Worm (Caenorhabditis elegans) whole organism, L2 larva: ENCODE results near the gene srv-14.

Source experiments
- C34F6.9 ChIP-seq: fragments of 150-350 bp; optimal IDR thresholded peaks from 2 replicates; lab custom pipeline; 2014; ENCODE audit warnings: missing biosample characterization, missing genetic modification characterization
- F13H6.1 ChIP-seq: sonication (generic microtip); optimal IDR thresholded peaks from 2 replicates; lab custom pipeline; 2016; ENCODE audit warnings: missing genetic modification characterization, missing compliant biosample characterization
- Y55F3AM.14 ChIP-seq: fragments of 200-800 bp; sonication (Bioruptor generic); optimal IDR thresholded peaks from 2 replicates; lab custom pipeline; 2018; ENCODE audit warnings: mild to moderate bottlenecking, missing genetic modification characterization, missing compliant biosample characterization
- ZK546.5 ChIP-seq: sonication (generic microtip); optimal IDR thresholded peaks from 2 replicates; lab custom pipeline; 2017; ENCODE audit warnings: missing biosample characterization, missing genetic modification characterization
- alr-1 ChIP-seq: fragments of 150-350 bp; optimal IDR thresholded peaks from 2 replicates; lab custom pipeline; 2014; ENCODE audit warnings: missing biosample characterization, missing genetic modification characterization
- aly-2 ChIP-seq: fragments of 150-350 bp; optimal IDR thresholded peaks from 2 replicates; lab custom pipeline; 2014; ENCODE audit warnings: missing biosample characterization, missing genetic modification characterization
- blmp-1 ChIP-seq: sonication (generic microtip); optimal IDR thresholded peaks from 2 replicates; lab custom pipeline; 2017; ENCODE audit warnings: missing genetic modification characterization, mild to moderate bottlenecking, missing compliant biosample characterization, antibody characterized with exemption, moderate library complexity; ENCODE audit not compliant: insufficient read depth
- ceh-16 ChIP-seq: fragments of 150-350 bp; optimal IDR thresholded peaks from 2 replicates; lab custom pipeline; 2014; ENCODE audit warnings: missing biosample characterization, missing genetic modification characterization
- ceh-82 ChIP-seq: fragments of 150-350 bp; optimal IDR thresholded peaks from 2 replicates; lab custom pipeline; 2014; ENCODE audit warnings: missing biosample characterization, missing genetic modification characterization
- crh-2 ChIP-seq: sonication (generic microtip); optimal IDR thresholded peaks from 2 replicates; lab custom pipeline; 2017; ENCODE audit warnings: missing biosample characterization, missing genetic modification characterization
- dmd-4 ChIP-seq: sonication (generic microtip); optimal IDR thresholded peaks from 2 replicates; lab custom pipeline; 2017; ENCODE audit warnings: missing biosample characterization, missing genetic modification characterization
- egl-27 ChIP-seq: sonication (generic microtip); optimal IDR thresholded peaks from 3 replicates; lab custom pipeline; 2017; ENCODE audit warnings: missing biosample characterization, missing genetic modification reagents, missing genetic modification characterization
- elt-1 ChIP-seq: fragments of 150-350 bp; optimal IDR thresholded peaks from 2 replicates; lab custom pipeline; 2014; ENCODE audit warnings: missing biosample characterization, missing genetic modification characterization
- elt-3 ChIP-seq: sonication (generic microtip); optimal IDR thresholded peaks from 2 replicates; lab custom pipeline; 2017; ENCODE audit warnings: missing biosample characterization, missing genetic modification characterization
- fos-1 ChIP-seq: fragments of 150-350 bp; optimal IDR thresholded peaks from 2 replicates; lab custom pipeline; 2014; ENCODE audit warnings: missing biosample characterization, missing genetic modification characterization
- gmeb-1 ChIP-seq: fragments of 150-350 bp; optimal IDR thresholded peaks from 2 replicates; lab custom pipeline; 2014; ENCODE audit warnings: missing biosample characterization, missing genetic modification characterization
- lin-11 ChIP-seq: fragments of 150-350 bp; sonication (generic microtip); optimal IDR thresholded peaks from 2 replicates; lab custom pipeline; 2014; ENCODE audit warnings: missing biosample characterization, missing genetic modification characterization, inconsistent platforms, mixed read lengths
- lin-13 ChIP-seq: fragments of 150-350 bp; optimal IDR thresholded peaks from 2 replicates; lab custom pipeline; 2014; ENCODE audit warnings: missing biosample characterization, missing genetic modification reagents, missing genetic modification characterization
- lin-39 ChIP-seq: fragments of 150-350 bp; optimal IDR thresholded peaks from 2 replicates; lab custom pipeline; 2014; ENCODE audit warnings: missing biosample characterization, missing genetic modification reagents, missing genetic modification characterization
- lsy-2 ChIP-seq, 2 experiments: fragments of 150-350 bp in 1 of 2; sonication (generic microtip) in 1 of 2; optimal IDR thresholded peaks; 2 replicates each; lab custom pipeline; 2014 to 2017; ENCODE audit warnings: missing biosample characterization in 2 of 2, missing genetic modification characterization in 2 of 2
- mbf-1 ChIP-seq: sonication (generic microtip); optimal IDR thresholded peaks from 2 replicates; lab custom pipeline; 2017; ENCODE audit warnings: missing biosample characterization, missing genetic modification characterization
- nhr-10 ChIP-seq: sonication (generic microtip); optimal IDR thresholded peaks from 2 replicates; lab custom pipeline; 2017; ENCODE audit warnings: missing biosample characterization, missing genetic modification characterization
- nhr-12 ChIP-seq: fragments of 150-350 bp; optimal IDR thresholded peaks from 2 replicates; lab custom pipeline; 2014; ENCODE audit warnings: missing biosample characterization, missing genetic modification characterization
- nhr-21 ChIP-seq: fragments of 150-350 bp; optimal IDR thresholded peaks from 2 replicates; lab custom pipeline; 2014; ENCODE audit warnings: missing biosample characterization, missing genetic modification characterization
- nhr-23 ChIP-seq: fragments of 150-350 bp; optimal IDR thresholded peaks from 2 replicates; lab custom pipeline; 2014; ENCODE audit warnings: missing biosample characterization, missing genetic modification reagents, missing genetic modification characterization
- nhr-237 ChIP-seq: fragments of 150-350 bp; optimal IDR thresholded peaks from 2 replicates; lab custom pipeline; 2014; ENCODE audit warnings: missing biosample characterization, missing genetic modification characterization
- nhr-25 ChIP-seq: fragments of 150-350 bp; sonication (generic microtip); optimal IDR thresholded peaks from 3 replicates; lab custom pipeline; 2014; ENCODE audit warnings: missing biosample characterization, missing genetic modification characterization
- nhr-77 ChIP-seq: fragments of 150-350 bp; optimal IDR thresholded peaks from 2 replicates; lab custom pipeline; 2014; ENCODE audit warnings: missing biosample characterization, missing genetic modification characterization
- skn-1 ChIP-seq: sonication (generic microtip); optimal IDR thresholded peaks from 2 replicates; lab custom pipeline; 2017; ENCODE audit warnings: missing biosample characterization, missing genetic modification characterization
- sma-9 ChIP-seq, 2 experiments: fragments of 150-350 bp in 1 of 2; sonication (generic microtip) in 1 of 2; optimal IDR thresholded peaks; 2 replicates each; lab custom pipeline; 2014 to 2016; ENCODE audit warnings: missing genetic modification characterization in 2 of 2, mild to moderate bottlenecking in 1 of 2, missing biosample characterization in 1 of 2, missing compliant biosample characterization in 1 of 2, missing genetic modification reagents in 1 of 2, moderate library complexity in 1 of 2
- snpc-4 ChIP-seq: fragments of 150-350 bp; optimal IDR thresholded peaks from 2 replicates; lab custom pipeline; 2014; ENCODE audit warnings: missing biosample characterization, missing genetic modification characterization
- unc-39 ChIP-seq: fragments of 150-350 bp; optimal IDR thresholded peaks from 2 replicates; lab custom pipeline; 2014; ENCODE audit warnings: missing biosample characterization, missing genetic modification characterization
- unc-55 ChIP-seq: fragments of 150-350 bp; sonication (generic microtip); optimal IDR thresholded peaks from 3 replicates; lab custom pipeline; 2014; ENCODE audit warnings: missing biosample characterization, missing genetic modification reagents, missing genetic modification characterization
- unc-62 ChIP-seq: fragments of 150-350 bp; optimal IDR thresholded peaks from 2 replicates; lab custom pipeline; 2014; ENCODE audit warnings: missing biosample characterization, missing genetic modification reagents, missing genetic modification characterization
- zag-1 ChIP-seq: fragments of 150-350 bp; optimal IDR thresholded peaks from 2 replicates; lab custom pipeline; 2014; ENCODE audit warnings: missing biosample characterization, missing genetic modification characterization
- ztf-1 ChIP-seq: fragments of 200-800 bp; sonication (Bioruptor generic); conservative IDR thresholded peaks from 2 replicates; pipeline ENCODE4 v1.3.6; 2022; ENCODE audit warnings: missing genetic modification characterization, missing compliant biosample characterization
- ztf-4 ChIP-seq: fragments of 150-350 bp; optimal IDR thresholded peaks from 2 replicates; lab custom pipeline; 2014; ENCODE audit warnings: missing biosample characterization, missing genetic modification characterization

srv-14 gene

DNA sequence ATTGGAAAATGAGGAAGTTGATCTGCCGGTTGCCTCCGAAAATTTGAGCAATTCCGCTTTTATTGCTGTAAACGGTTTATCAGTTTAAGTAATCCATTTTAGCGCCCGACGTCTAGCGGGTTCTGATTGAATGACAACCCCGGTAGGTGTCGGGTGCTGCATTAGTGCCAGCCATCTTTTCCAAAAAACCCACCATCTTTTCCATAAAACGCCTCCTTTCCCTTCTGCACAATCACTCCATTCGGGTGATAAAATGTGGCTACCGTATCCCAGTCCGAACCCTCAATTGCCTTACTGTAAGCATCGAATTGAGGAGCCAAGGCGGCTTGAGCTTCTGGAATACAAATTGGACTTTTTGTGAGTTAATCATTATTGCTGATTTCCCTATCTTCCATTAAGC lies 6.1 kb upstream of the srv-14 start:
- TF ChIP-seq Y55F3AM.14: no peak
- TF ChIP-seq ztf-1: no peak
- no peak for TF ChIP-seq zag-1 (tag; lab: Kevin White, UChicago)
- no peak for TF ChIP-seq nhr-12
- TF ChIP-seq lin-11 (tag; lab: Kevin White, UChicago): no peak
- no peak for TF ChIP-seq lin-13 (GFP tag; lab: Kevin White, UChicago)
- no peak for TF ChIP-seq unc-55 (GFP tag; lab: Kevin White, UChicago)
- no peak for TF ChIP-seq nhr-21 (tag; lab: Kevin White, UChicago)

DNA sequence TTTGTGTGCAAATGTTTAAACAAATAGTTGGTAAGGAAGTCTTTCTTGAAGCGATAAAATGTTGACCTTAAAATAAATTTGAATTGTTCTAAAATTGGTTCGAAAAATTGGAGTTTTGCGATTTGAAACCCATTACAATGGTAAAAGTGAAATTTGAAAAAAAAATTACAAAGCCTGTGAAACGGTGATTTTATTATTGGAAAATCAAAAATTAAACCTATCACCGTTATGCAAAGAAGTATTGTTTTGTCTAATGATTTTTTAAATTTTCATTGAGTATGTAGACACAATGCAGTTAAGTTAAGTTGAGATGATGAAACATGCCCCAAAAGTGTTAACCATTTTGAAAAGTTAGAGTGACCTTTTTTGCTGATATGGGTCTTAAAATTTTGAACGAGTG lies 786 bp upstream of the srv-14 start:
- TF ChIP-seq ztf-4 (no peak), alr-1 (no peak), nhr-10 (tag; lab: Kevin White, UChicago) (no peak), crh-2 (tag; lab: Kevin White, UChicago) (no peak), lin-11 (tag; lab: Kevin White, UChicago) (no peak), nhr-23 (tag; lab: Kevin White, UChicago) (no peak), ZK546.5 (no peak), unc-55 (GFP tag; lab: Kevin White, UChicago) (no peak), skn-1 (no peak), egl-27 (tag; lab: Kevin White, UChicago) (no peak), Y55F3AM.14 (no peak), aly-2 (tag; lab: Kevin White, UChicago) (no peak), mbf-1 (no peak), snpc-4 (tag; lab: Kevin White, UChicago) (no peak), nhr-237 (tag; lab: Kevin White, UChicago) (no peak), nhr-25 (tag; lab: Kevin White, UChicago) (no peak), lin-39 (tag; lab: Kevin White, UChicago) (no peak), C34F6.9 (tag; lab: Kevin White, UChicago) (no peak), gmeb-1 (tag; lab: Kevin White, UChicago) (no peak), fos-1 (tag; lab: Kevin White, UChicago) (no peak)
- TF ChIP-seq, all 48 proteins: peak for 0

DNA sequence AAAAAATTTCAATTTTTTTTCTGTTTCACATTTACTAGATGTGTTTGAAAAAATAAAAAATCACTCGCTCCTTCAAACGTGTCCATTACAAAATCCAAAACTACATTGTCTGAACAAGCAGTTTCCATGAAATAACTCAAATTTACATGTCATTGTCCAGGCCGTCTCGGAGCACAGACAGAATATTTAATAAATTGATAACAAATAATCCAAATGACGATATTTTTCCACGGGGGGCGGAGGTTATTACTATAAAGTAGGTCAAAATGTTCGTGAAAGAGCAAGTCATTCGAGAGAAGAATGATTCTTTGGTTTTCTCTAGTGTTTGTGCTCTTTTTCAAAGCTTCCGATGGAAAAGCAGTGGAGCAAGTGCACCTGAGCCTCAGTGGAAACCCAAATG lies 10.1 kb downstream of the srv-14 start, which contains the start of gene Y105C5B.3:
Gene Y105C5B.3 (plus strand): TSS at position 301 of the 400 bp plus-strand sequence.
- TF ChIP-seq unc-62 (GFP tag; lab: Kevin White, UChicago): no peak

DNA sequence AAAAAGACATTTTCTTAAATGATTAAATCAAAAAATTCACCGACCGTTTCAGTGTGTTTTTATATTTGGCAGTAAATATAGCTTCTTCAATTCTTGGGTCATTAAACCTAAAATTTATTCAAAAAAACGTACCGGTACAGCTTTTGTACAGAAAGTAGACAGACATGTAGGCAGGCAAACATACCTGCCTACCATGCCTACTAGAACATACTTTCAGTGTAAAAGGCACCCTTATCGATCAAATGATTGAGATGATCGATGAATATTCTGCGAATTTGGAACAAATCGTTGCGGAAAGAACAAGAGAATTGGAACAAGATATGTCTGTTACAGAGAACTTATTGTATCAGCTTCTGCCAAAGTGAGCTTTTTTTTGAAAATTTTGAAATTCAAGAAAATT lies 13.9 kb downstream of the srv-14 start:
- TF ChIP-seq unc-62 (GFP tag; lab: Kevin White, UChicago): no peak
- TF ChIP-seq egl-27 (tag; lab: Kevin White, UChicago): no peak
- TF ChIP-seq unc-39 (tag; lab: Kevin White, UChicago): no peak
- no peak for TF ChIP-seq lsy-2 (tag; optimal IDR thresholded peaks at IDR 0.05; lab: Kevin White, UChicago)
- TF ChIP-seq ceh-16 (tag; lab: Kevin White, UChicago): no peak
- no peak for TF ChIP-seq nhr-237 (tag; lab: Kevin White, UChicago)
- no peak for TF ChIP-seq nhr-25 (tag; lab: Kevin White, UChicago)
- TF ChIP-seq lin-39 (tag; lab: Kevin White, UChicago): no peak

DNA sequence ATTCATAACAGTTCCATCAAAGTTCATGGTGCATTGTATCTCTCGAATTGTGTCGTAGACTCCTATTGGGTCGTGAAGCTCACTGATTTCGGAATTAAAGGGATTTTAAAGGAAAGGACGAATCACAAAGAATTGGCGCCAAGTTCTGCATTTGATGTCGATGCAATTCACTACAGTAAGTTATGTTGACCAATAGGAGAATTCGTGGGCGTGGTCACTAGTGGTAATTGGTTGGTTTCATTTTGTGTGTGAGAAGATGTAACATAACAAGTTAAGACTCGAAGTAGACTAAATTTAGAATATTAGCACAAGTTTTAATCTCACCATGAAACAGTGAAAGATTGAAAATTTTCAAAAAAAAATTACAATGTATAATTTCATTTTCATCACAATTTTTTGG lies 15.8 kb downstream of the srv-14 start:
- no peak for TF ChIP-seq nhr-12
- no peak for TF ChIP-seq zag-1 (tag; lab: Kevin White, UChicago)
- TF ChIP-seq sma-9 (GFP tag; optimal IDR thresholded peaks at IDR 0.05; lab: Kevin White, UChicago): no peak
- no peak for TF ChIP-seq sma-9 (tag; optimal IDR thresholded peaks at IDR 0.05; lab: Kevin White, UChicago)
- no peak for TF ChIP-seq lin-39 (tag; lab: Kevin White, UChicago)
- no peak for TF ChIP-seq lsy-2 (tag; optimal IDR thresholded peaks at IDR 0.05; lab: Kevin White, UChicago)

DNA sequence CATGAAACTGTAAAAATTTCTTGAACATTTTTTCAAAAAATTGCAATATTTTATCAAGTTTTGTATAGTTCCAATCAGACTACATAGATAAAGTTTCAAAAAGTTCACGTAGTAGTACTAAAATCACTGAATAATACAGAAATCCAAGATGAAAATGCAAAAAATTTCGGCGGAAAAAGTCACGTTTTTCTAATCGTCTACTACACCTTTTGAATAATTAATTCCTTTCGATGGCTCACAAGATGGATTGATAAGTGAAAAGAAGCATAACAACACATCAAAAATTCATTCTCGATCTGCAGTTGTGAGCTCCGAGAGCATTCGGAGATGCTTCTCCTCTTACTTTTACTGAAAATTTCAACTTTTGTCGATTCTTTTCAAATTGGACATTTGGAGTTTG lies 21.4 kb downstream of the srv-14 start, which contains the start of gene gcy-25:
Gene gcy-25 (plus strand): TSS at position 301 of the 400 bp plus-strand sequence.
- TF ChIP-seq zag-1 (tag; lab: Kevin White, UChicago): no peak
- TF ChIP-seq dmd-4 (tag; lab: Kevin White, UChicago): no peak
- TF ChIP-seq elt-1 (tag; lab: Kevin White, UChicago): no peak
- TF ChIP-seq lsy-2 (tag; optimal IDR thresholded peaks at IDR 0.05; lab: Kevin White, UChicago): no peak
- TF ChIP-seq nhr-21 (tag; lab: Kevin White, UChicago): no peak
- TF ChIP-seq elt-3 (tag; lab: Kevin White, UChicago): no peak
- TF ChIP-seq ceh-82 (tag; lab: Kevin White, UChicago): no peak
- TF ChIP-seq mbf-1: no peak
- TF ChIP-seq lin-11 (tag; lab: Kevin White, UChicago): no peak
- TF ChIP-seq blmp-1 (tag; lab: Kevin White, UChicago): no peak
- TF ChIP-seq nhr-77 (tag; lab: Kevin White, UChicago): no peak
- no peak for TF ChIP-seq F13H6.1 (tag; lab: Kevin White, UChicago)
- no peak for TF ChIP-seq ZK546.5
- no peak for TF ChIP-seq nhr-12
- no peak for TF ChIP-seq ceh-16 (tag; lab: Kevin White, UChicago)
- TF ChIP-seq aly-2 (tag; lab: Kevin White, UChicago): no peak
- TF ChIP-seq nhr-237 (tag; lab: Kevin White, UChicago): no peak
- TF ChIP-seq unc-62 (GFP tag; lab: Kevin White, UChicago): no peak
- no peak for TF ChIP-seq Y55F3AM.14
